Fruit fly (Drosophila melanogaster) whole organism, embryonic: ENCODE data around the gene RpL10Ab.

ENCODE experiments used
- CG11560 ChIP-seq: fragments of 200-800 bp; sonication (Bioruptor generic); IDR thresholded peaks from 3 replicates; pipeline ENCODE4 v1.3.6; 2022; ENCODE audit warnings: missing biosample characterization, missing genetic modification characterization
- CG6791 ChIP-seq: fragments of 200-800 bp; sonication (Bioruptor generic); IDR thresholded peaks from 3 replicates; pipeline ENCODE4 v1.3.6; 2022; ENCODE audit warnings: missing biosample characterization, missing genetic modification characterization; ENCODE audit not compliant: partially characterized antibody
- CG7372 ChIP-seq: fragments of 200-800 bp; sonication (Bioruptor generic); IDR thresholded peaks from 2 replicates; pipeline ENCODE4 v1.3.6; 2022; ENCODE audit warnings: missing biosample characterization, missing genetic modification characterization
- CG8924 ChIP-seq: fragments of 200-800 bp; optimal IDR thresholded peaks from 3 replicates; lab custom pipeline; 2019; ENCODE audit warnings: missing biosample characterization, mild to moderate bottlenecking, missing genetic modification characterization, moderate library complexity
- Ets97D ChIP-seq: fragments of 200-800 bp; sonication (Bioruptor generic); optimal IDR thresholded peaks from 3 replicates; lab custom pipeline; 2016; ENCODE audit warnings: missing biosample characterization, missing genetic modification characterization
- HLH4C ChIP-seq: fragments of 200-800 bp; sonication (Bioruptor generic); IDR thresholded peaks from 3 replicates; pipeline ENCODE4 v1.3.6; 2022; ENCODE audit warnings: missing biosample characterization, missing genetic modification characterization; ENCODE audit not compliant: partially characterized antibody
- PHDP ChIP-seq: fragments of 200-800 bp; sonication (Bioruptor generic); optimal IDR thresholded peaks from 3 replicates; lab custom pipeline; 2018; ENCODE audit warnings: missing biosample characterization, mild to moderate bottlenecking, missing genetic modification characterization, moderate library complexity
- Rfx ChIP-seq: fragments of 200-800 bp; sonication (Bioruptor generic); IDR thresholded peaks from 2 replicates; pipeline ENCODE4 v1.3.6; 2022; ENCODE audit warnings: missing biosample characterization, missing genetic modification characterization
- jigr1 ChIP-seq: fragments of 200-800 bp; sonication (Bioruptor generic); IDR thresholded peaks from 3 replicates; pipeline ENCODE4 v1.3.6; 2022; ENCODE audit warnings: missing biosample characterization, missing genetic modification characterization
- mam ChIP-seq: fragments of 200-800 bp; sonication (Bioruptor generic); optimal IDR thresholded peaks from 3 replicates; lab custom pipeline; 2016; ENCODE audit warnings: missing biosample characterization, missing genetic modification characterization
- tin ChIP-seq: fragments of 200-800 bp; sonication (Bioruptor generic); optimal IDR thresholded peaks from 3 replicates; lab custom pipeline; 2016; ENCODE audit warnings: missing biosample characterization, missing genetic modification characterization
- unc-4 ChIP-seq: fragments of 200-800 bp; sonication (Bioruptor generic); IDR thresholded peaks from 2 replicates; pipeline ENCODE4 v1.3.6; 2022; ENCODE audit warnings: missing biosample characterization, missing genetic modification characterization; ENCODE audit not compliant: partially characterized antibody
- usp ChIP-seq: fragments of >200 bp; optimal IDR thresholded peaks from 2 replicates; lab custom pipeline; 2017; ENCODE audit warnings: missing biosample characterization, missing genetic modification characterization

- TF ChIP-seq PHDP (tag; lab: Kevin White, UChicago): no peak
- TF ChIP-seq tin (GFP tag; lab: Kevin White, UChicago): no peak
- no peak for TF ChIP-seq usp (GFP tag; lab: Kevin White, UChicago)
- no peak for TF ChIP-seq Rfx (GFP tag; lab: Robert Waterston, UW)
- no peak for TF ChIP-seq Ets97D (GFP tag; lab: Kevin White, UChicago)
- TF ChIP-seq CG6791 (GFP tag; lab: Robert Waterston, UW): no peak
- TF ChIP-seq CG11560 (tag; lab: Robert Waterston, UW): no peak
- no peak for TF ChIP-seq CG8924 (tag; lab: Kevin White, UChicago)
- no peak for TF ChIP-seq mam (GFP tag; lab: Kevin White, UChicago)
- TF ChIP-seq HLH4C (GFP tag; lab: Robert Waterston, UW): no peak
- no peak for TF ChIP-seq CG7372 (GFP tag; lab: Robert Waterston, UW)
- TF ChIP-seq jigr1 (GFP tag; lab: Robert Waterston, UW): no peak
- no peak for TF ChIP-seq unc-4 (GFP tag; lab: Robert Waterston, UW)
These were observed 25.1 kb downstream of the RpL10Ab start, which contains the start of gene CG12521 for dm6 chr3L:11847703-11848102.
